Worm (Caenorhabditis elegans) whole organism, early embryonic: ENCODE results near the gene cyp-33C5.

Source experiments
- B0310.2 ChIP-seq: sonication (generic microtip); optimal IDR thresholded peaks from 2 replicates; lab custom pipeline; 2016; ENCODE audit warnings: mild to moderate bottlenecking, missing genetic modification characterization, missing compliant biosample characterization
- F13C5.2 ChIP-seq: sonication (generic microtip); optimal IDR thresholded peaks from 2 replicates; lab custom pipeline; 2017; ENCODE audit warnings: mild to moderate bottlenecking, missing genetic modification characterization, inconsistent platforms, missing compliant biosample characterization
- aly-1 ChIP-seq: sonication (generic microtip); optimal IDR thresholded peaks from 2 replicates; lab custom pipeline; 2016; ENCODE audit warnings: missing genetic modification characterization, missing compliant biosample characterization
- ama-1 ChIP-seq: fragments of 150-350 bp; optimal IDR thresholded peaks from 2 replicates; lab custom pipeline; 2014
- ceh-13 ChIP-seq: fragments of 200-800 bp; sonication (Bioruptor generic); optimal IDR thresholded peaks from 2 replicates; lab custom pipeline; 2018; ENCODE audit warnings: mild to moderate bottlenecking, missing genetic modification characterization, missing compliant biosample characterization
- ceh-36 ChIP-seq: sonication (generic microtip); optimal IDR thresholded peaks from 2 replicates; lab custom pipeline; 2016; ENCODE audit warnings: missing genetic modification characterization, inconsistent platforms, missing compliant biosample characterization
- ets-7 ChIP-seq: sonication (generic microtip); optimal IDR thresholded peaks from 2 replicates; lab custom pipeline; 2016; ENCODE audit warnings: missing genotype, missing genetic modification characterization, missing compliant biosample characterization
- flt-1 ChIP-seq: fragments of 200-800 bp; sonication (Bioruptor generic); IDR thresholded peaks from 2 replicates; pipeline ENCODE4 v1.3.6; 2022; ENCODE audit warnings: missing genetic modification characterization, missing compliant biosample characterization
- hmbx-1 ChIP-seq: sonication (generic microtip); optimal IDR thresholded peaks from 2 replicates; lab custom pipeline; 2016; ENCODE audit warnings: mild to moderate bottlenecking, missing genetic modification characterization, missing compliant biosample characterization
- hmg-4 ChIP-seq: fragments of 200-800 bp; sonication (Bioruptor generic); optimal IDR thresholded peaks from 2 replicates; lab custom pipeline; 2018; ENCODE audit warnings: mild to moderate bottlenecking, missing genetic modification characterization, missing compliant biosample characterization
- hnd-1 ChIP-seq: sonication (generic microtip); optimal IDR thresholded peaks from 2 replicates; lab custom pipeline; 2016; ENCODE audit warnings: missing genetic modification characterization, missing compliant biosample characterization
- pes-1 ChIP-seq: fragments of 200-800 bp; sonication (Bioruptor generic); IDR thresholded peaks from 2 replicates; pipeline ENCODE4 v1.3.6; 2022; ENCODE audit warnings: missing genetic modification reagents, missing genetic modification characterization, missing compliant biosample characterization
- scrt-1 ChIP-seq: fragments of 200-800 bp; sonication (Bioruptor generic); IDR thresholded peaks from 2 replicates; pipeline ENCODE4 v1.3.6; 2022; ENCODE audit warnings: missing genetic modification characterization, missing compliant biosample characterization
- sea-1 ChIP-seq: fragments of 200-800 bp; sonication (Bioruptor generic); conservative IDR thresholded peaks from 2 replicates; pipeline ENCODE4 v1.3.6; 2022; ENCODE audit warnings: missing genetic modification characterization, missing compliant biosample characterization
- tbx-11 ChIP-seq: fragments of 200-800 bp; sonication (Bioruptor generic); IDR thresholded peaks from 2 replicates; pipeline ENCODE4 v1.3.6; 2022; ENCODE audit warnings: missing genetic modification characterization, missing compliant biosample characterization
- tbx-37 ChIP-seq: fragments of 200-800 bp; sonication (Bioruptor generic); conservative IDR thresholded peaks from 2 replicates; pipeline ENCODE4 v1.3.6; 2022; ENCODE audit warnings: missing genetic modification reagents, missing genetic modification characterization, missing compliant biosample characterization
- tra-4 ChIP-seq: sonication (generic microtip); optimal IDR thresholded peaks from 2 replicates; lab custom pipeline; 2017; ENCODE audit warnings: missing genetic modification characterization, missing compliant biosample characterization

cyp-33C5 gene

ce11 chrV:2207527-2207926, 37.3 kb upstream of the cyp-33C5 start:
- TF ChIP-seq pes-1 (no peak), hmbx-1 (tag; lab: Kevin White, UChicago) (no peak)

- TF ChIP-seq flt-1 (GFP tag; lab: Robert Waterston, UW) = no peak
- no peak for TF ChIP-seq ceh-13 (GFP tag; lab: Kevin White, UChicago)
- TF ChIP-seq ama-1 (lab: Kevin White, UChicago) = no peak
- TF ChIP-seq hnd-1 (tag; lab: Kevin White, UChicago) = no peak
- no peak for TF ChIP-seq aly-1 (tag; lab: Kevin White, UChicago)
- TF ChIP-seq tbx-11 (GFP tag; lab: Robert Waterston, UW) = no peak
- TF ChIP-seq scrt-1 (GFP tag; lab: Robert Waterston, UW) = no peak
- TF ChIP-seq ceh-36 (tag; lab: Kevin White, UChicago) = no peak
- no peak for TF ChIP-seq F13C5.2 (tag; lab: Kevin White, UChicago)
- no peak for TF ChIP-seq pes-1
- TF ChIP-seq sea-1 (GFP tag; lab: Robert Waterston, UW) = no peak
- no peak for TF ChIP-seq B0310.2 (tag; lab: Kevin White, UChicago)
- TF ChIP-seq hmbx-1 (tag; lab: Kevin White, UChicago) = no peak
- TF ChIP-seq ets-7 (tag; lab: Kevin White, UChicago) = no peak
- no peak for TF ChIP-seq tbx-37
- no peak for TF ChIP-seq tra-4
Observed at ce11 chrV:2211936-2212335, 32.9 kb upstream of the cyp-33C5 start, which contains the start of gene nhr-133. Gene nhr-133 (minus strand): TSS chrV:2212118.

- no peak for TF ChIP-seq tbx-11 (GFP tag; lab: Robert Waterston, UW)
- TF ChIP-seq tbx-37 = no peak
- no peak for TF ChIP-seq hnd-1 (tag; lab: Kevin White, UChicago)
- no peak for TF ChIP-seq flt-1 (GFP tag; lab: Robert Waterston, UW)
- TF ChIP-seq B0310.2 (tag; lab: Kevin White, UChicago) = no peak
- no peak for TF ChIP-seq pes-1
- TF ChIP-seq ama-1 (lab: Kevin White, UChicago) = no peak
- TF ChIP-seq hmg-4 = no peak
- TF ChIP-seq hmbx-1 (tag; lab: Kevin White, UChicago) = no peak
- no peak for TF ChIP-seq ceh-13 (GFP tag; lab: Kevin White, UChicago)
- no peak for TF ChIP-seq tra-4
- TF ChIP-seq aly-1 (tag; lab: Kevin White, UChicago) = no peak
- TF ChIP-seq ets-7 (tag; lab: Kevin White, UChicago) = no peak
Observed at ce11 chrV:2214428-2215038, 30.3 kb upstream of the cyp-33C5 start, which contains the start of gene nhr-184. Gene nhr-184 (minus strand): TSS chrV:2214478.

- no peak for TF ChIP-seq F13C5.2 (tag; lab: Kevin White, UChicago)
- TF ChIP-seq ceh-36 (tag; lab: Kevin White, UChicago) = no peak
- TF ChIP-seq hnd-1 (tag; lab: Kevin White, UChicago) = no peak
- no peak for TF ChIP-seq ets-7 (tag; lab: Kevin White, UChicago)
- no peak for TF ChIP-seq sea-1 (GFP tag; lab: Robert Waterston, UW)
- no peak for TF ChIP-seq hmg-4
- TF ChIP-seq tra-4 = no peak
- TF ChIP-seq scrt-1 (GFP tag; lab: Robert Waterston, UW) = no peak
- TF ChIP-seq aly-1 (tag; lab: Kevin White, UChicago) = no peak
- no peak for TF ChIP-seq pes-1
- TF ChIP-seq flt-1 (GFP tag; lab: Robert Waterston, UW) = no peak
- TF ChIP-seq ama-1 (lab: Kevin White, UChicago) = no peak
- no peak for TF ChIP-seq tbx-11 (GFP tag; lab: Robert Waterston, UW)
- TF ChIP-seq tbx-37 = no peak
Observed at ce11 chrV:2215352-2215751, 29.5 kb upstream of the cyp-33C5 start, which contains the start of gene nstp-8. Gene nstp-8 (plus strand): TSS chrV:2215652.

- TF ChIP-seq tbx-11 (GFP tag; lab: Robert Waterston, UW) (no peak), aly-1 (tag; lab: Kevin White, UChicago) (no peak), sea-1 (GFP tag; lab: Robert Waterston, UW) (no peak), B0310.2 (tag; lab: Kevin White, UChicago) (no peak), pes-1 (no peak), ama-1 (lab: Kevin White, UChicago) (no peak)
Observed at ce11 chrV:2216927-2217326, 27.9 kb upstream of the cyp-33C5 start.

ce11 chrV:2218803-2219202, 26.0 kb upstream of the cyp-33C5 start, which contains the start of gene nhr-56:
Gene nhr-56 (plus strand): TSS chrV:2219004.
- TF ChIP-seq F13C5.2 (tag; lab: Kevin White, UChicago) (no peak), hnd-1 (tag; lab: Kevin White, UChicago) (no peak), sea-1 (GFP tag; lab: Robert Waterston, UW) (no peak), hmbx-1 (tag; lab: Kevin White, UChicago) (no peak), ceh-13 (GFP tag; lab: Kevin White, UChicago) (no peak), hmg-4 (no peak), ceh-36 (tag; lab: Kevin White, UChicago) (no peak)

- TF ChIP-seq ets-7 (tag; lab: Kevin White, UChicago) (no peak), ama-1 (lab: Kevin White, UChicago) (no peak), flt-1 (GFP tag; lab: Robert Waterston, UW) (no peak), hnd-1 (tag; lab: Kevin White, UChicago) (no peak), hmg-4 (no peak), hmbx-1 (tag; lab: Kevin White, UChicago) (no peak)
Observed at ce11 chrV:2221764-2222163, 23.0 kb upstream of the cyp-33C5 start, which contains the start of gene nhr-128. Gene nhr-128 (plus strand): TSS chrV:2222064.

ce11 chrV:2225130-2225529, 19.7 kb upstream of the cyp-33C5 start, which contains the start of gene nhr-103:
Gene nhr-103 (plus strand): TSS chrV:2225430.
- TF ChIP-seq tbx-11 (GFP tag; lab: Robert Waterston, UW) = no peak
- TF ChIP-seq scrt-1 (GFP tag; lab: Robert Waterston, UW) = no peak
- TF ChIP-seq B0310.2 (tag; lab: Kevin White, UChicago) = no peak
